Worm (Caenorhabditis elegans) whole organism, L2 larva: Measurements from ENCODE around the gene his-41.

Experiments
- C34F6.9 ChIP-seq: fragments of 150-350 bp; optimal IDR thresholded peaks from 2 replicates; lab custom pipeline; 2014; ENCODE audit warnings: missing biosample characterization, missing genetic modification characterization
- F13H6.1 ChIP-seq: sonication (generic microtip); optimal IDR thresholded peaks from 2 replicates; lab custom pipeline; 2016; ENCODE audit warnings: missing genetic modification characterization, missing compliant biosample characterization
- R02D3.7 ChIP-seq: fragments of 150-350 bp; optimal IDR thresholded peaks from 2 replicates; lab custom pipeline; 2014; ENCODE audit warnings: missing biosample characterization, missing genetic modification characterization
- Y55F3AM.14 ChIP-seq: fragments of 200-800 bp; sonication (Bioruptor generic); optimal IDR thresholded peaks from 2 replicates; lab custom pipeline; 2018; ENCODE audit warnings: mild to moderate bottlenecking, missing genetic modification characterization, missing compliant biosample characterization
- ZK546.5 ChIP-seq: sonication (generic microtip); optimal IDR thresholded peaks from 2 replicates; lab custom pipeline; 2017; ENCODE audit warnings: missing biosample characterization, missing genetic modification characterization
- alr-1 ChIP-seq: fragments of 150-350 bp; optimal IDR thresholded peaks from 2 replicates; lab custom pipeline; 2014; ENCODE audit warnings: missing biosample characterization, missing genetic modification characterization
- aly-2 ChIP-seq: fragments of 150-350 bp; optimal IDR thresholded peaks from 2 replicates; lab custom pipeline; 2014; ENCODE audit warnings: missing biosample characterization, missing genetic modification characterization
- ama-1 ChIP-seq: fragments of 150-350 bp; optimal IDR thresholded peaks from 2 replicates; lab custom pipeline; 2018; ENCODE audit warnings: inconsistent platforms
- blmp-1 ChIP-seq: sonication (generic microtip); optimal IDR thresholded peaks from 2 replicates; lab custom pipeline; 2017; ENCODE audit warnings: missing genetic modification characterization, mild to moderate bottlenecking, missing compliant biosample characterization, antibody characterized with exemption, moderate library complexity; ENCODE audit not compliant: insufficient read depth
- ceh-16 ChIP-seq: fragments of 150-350 bp; optimal IDR thresholded peaks from 2 replicates; lab custom pipeline; 2014; ENCODE audit warnings: missing biosample characterization, missing genetic modification characterization
- ceh-82 ChIP-seq: fragments of 150-350 bp; optimal IDR thresholded peaks from 2 replicates; lab custom pipeline; 2014; ENCODE audit warnings: missing biosample characterization, missing genetic modification characterization
- crh-2 ChIP-seq: sonication (generic microtip); optimal IDR thresholded peaks from 2 replicates; lab custom pipeline; 2017; ENCODE audit warnings: missing biosample characterization, missing genetic modification characterization
- dmd-4 ChIP-seq: sonication (generic microtip); optimal IDR thresholded peaks from 2 replicates; lab custom pipeline; 2017; ENCODE audit warnings: missing biosample characterization, missing genetic modification characterization
- egl-27 ChIP-seq: sonication (generic microtip); optimal IDR thresholded peaks from 3 replicates; lab custom pipeline; 2017; ENCODE audit warnings: missing biosample characterization, missing genetic modification reagents, missing genetic modification characterization
- elt-1 ChIP-seq: fragments of 150-350 bp; optimal IDR thresholded peaks from 2 replicates; lab custom pipeline; 2014; ENCODE audit warnings: missing biosample characterization, missing genetic modification characterization
- elt-3 ChIP-seq: sonication (generic microtip); optimal IDR thresholded peaks from 2 replicates; lab custom pipeline; 2017; ENCODE audit warnings: missing biosample characterization, missing genetic modification characterization
- fos-1 ChIP-seq: fragments of 150-350 bp; optimal IDR thresholded peaks from 2 replicates; lab custom pipeline; 2014; ENCODE audit warnings: missing biosample characterization, missing genetic modification characterization
- gmeb-1 ChIP-seq: fragments of 150-350 bp; optimal IDR thresholded peaks from 2 replicates; lab custom pipeline; 2014; ENCODE audit warnings: missing biosample characterization, missing genetic modification characterization
- lin-11 ChIP-seq: fragments of 150-350 bp; sonication (generic microtip); optimal IDR thresholded peaks from 2 replicates; lab custom pipeline; 2014; ENCODE audit warnings: missing biosample characterization, missing genetic modification characterization, inconsistent platforms, mixed read lengths
- lin-13 ChIP-seq: fragments of 150-350 bp; optimal IDR thresholded peaks from 2 replicates; lab custom pipeline; 2014; ENCODE audit warnings: missing biosample characterization, missing genetic modification reagents, missing genetic modification characterization
- lin-39 ChIP-seq: fragments of 150-350 bp; optimal IDR thresholded peaks from 2 replicates; lab custom pipeline; 2014; ENCODE audit warnings: missing biosample characterization, missing genetic modification reagents, missing genetic modification characterization
- lsy-2 ChIP-seq, 2 experiments: fragments of 150-350 bp in 1 of 2; sonication (generic microtip) in 1 of 2; optimal IDR thresholded peaks; 2 replicates each; lab custom pipeline; 2014 to 2017; ENCODE audit warnings: missing biosample characterization in 2 of 2, missing genetic modification characterization in 2 of 2
- mab-5 ChIP-seq: fragments of 150-350 bp; optimal IDR thresholded peaks from 2 replicates; lab custom pipeline; 2014; ENCODE audit warnings: missing biosample characterization, missing genetic modification characterization
- mbf-1 ChIP-seq: sonication (generic microtip); optimal IDR thresholded peaks from 2 replicates; lab custom pipeline; 2017; ENCODE audit warnings: missing biosample characterization, missing genetic modification characterization
- mdl-1 ChIP-seq, 2 experiments: fragments of 150-350 bp in 1 of 2; sonication (generic microtip) in 1 of 2; optimal IDR thresholded peaks; 2 replicates each; lab custom pipeline; 2017; ENCODE audit warnings: missing biosample characterization in 2 of 2, missing genetic modification characterization in 2 of 2
- nhr-10 ChIP-seq: sonication (generic microtip); optimal IDR thresholded peaks from 2 replicates; lab custom pipeline; 2017; ENCODE audit warnings: missing biosample characterization, missing genetic modification characterization
- nhr-11 ChIP-seq: fragments of 150-350 bp; optimal IDR thresholded peaks from 2 replicates; lab custom pipeline; 2014; ENCODE audit warnings: missing biosample characterization, missing genetic modification characterization
- nhr-12 ChIP-seq: fragments of 150-350 bp; optimal IDR thresholded peaks from 2 replicates; lab custom pipeline; 2014; ENCODE audit warnings: missing biosample characterization, missing genetic modification characterization
- nhr-129 ChIP-seq: fragments of 150-350 bp; optimal IDR thresholded peaks from 2 replicates; lab custom pipeline; 2014; ENCODE audit warnings: missing biosample characterization, missing genetic modification characterization
- nhr-21 ChIP-seq: fragments of 150-350 bp; optimal IDR thresholded peaks from 2 replicates; lab custom pipeline; 2014; ENCODE audit warnings: missing biosample characterization, missing genetic modification characterization
- nhr-23 ChIP-seq: fragments of 150-350 bp; optimal IDR thresholded peaks from 2 replicates; lab custom pipeline; 2014; ENCODE audit warnings: missing biosample characterization, missing genetic modification reagents, missing genetic modification characterization
- nhr-237 ChIP-seq: fragments of 150-350 bp; optimal IDR thresholded peaks from 2 replicates; lab custom pipeline; 2014; ENCODE audit warnings: missing biosample characterization, missing genetic modification characterization
- nhr-25 ChIP-seq: fragments of 150-350 bp; sonication (generic microtip); optimal IDR thresholded peaks from 3 replicates; lab custom pipeline; 2014; ENCODE audit warnings: missing biosample characterization, missing genetic modification characterization
- nhr-6 ChIP-seq: fragments of 150-350 bp; optimal IDR thresholded peaks from 2 replicates; lab custom pipeline; 2014; ENCODE audit warnings: missing biosample characterization, missing genetic modification characterization
- nhr-77 ChIP-seq: fragments of 150-350 bp; optimal IDR thresholded peaks from 2 replicates; lab custom pipeline; 2014; ENCODE audit warnings: missing biosample characterization, missing genetic modification characterization
- peb-1 ChIP-seq: fragments of 150-350 bp; optimal IDR thresholded peaks from 2 replicates; lab custom pipeline; 2014; ENCODE audit warnings: missing biosample characterization, missing genetic modification characterization
- sem-4 ChIP-seq: fragments of 150-350 bp; optimal IDR thresholded peaks from 2 replicates; lab custom pipeline; 2014; ENCODE audit warnings: missing biosample characterization, missing genetic modification reagents, missing genetic modification characterization
- skn-1 ChIP-seq: sonication (generic microtip); optimal IDR thresholded peaks from 2 replicates; lab custom pipeline; 2017; ENCODE audit warnings: missing biosample characterization, missing genetic modification characterization
- sma-3 ChIP-seq: sonication (generic microtip); optimal IDR thresholded peaks from 2 replicates; lab custom pipeline; 2016; ENCODE audit warnings: missing genetic modification reagents, missing genetic modification characterization, missing compliant biosample characterization
- sma-9 ChIP-seq, 2 experiments: fragments of 150-350 bp in 1 of 2; sonication (generic microtip) in 1 of 2; optimal IDR thresholded peaks; 2 replicates each; lab custom pipeline; 2014 to 2016; ENCODE audit warnings: missing genetic modification characterization in 2 of 2, mild to moderate bottlenecking in 1 of 2, missing biosample characterization in 1 of 2, missing compliant biosample characterization in 1 of 2, missing genetic modification reagents in 1 of 2, moderate library complexity in 1 of 2
- snpc-4 ChIP-seq: fragments of 150-350 bp; optimal IDR thresholded peaks from 2 replicates; lab custom pipeline; 2014; ENCODE audit warnings: missing biosample characterization, missing genetic modification characterization
- unc-39 ChIP-seq: fragments of 150-350 bp; optimal IDR thresholded peaks from 2 replicates; lab custom pipeline; 2014; ENCODE audit warnings: missing biosample characterization, missing genetic modification characterization
- unc-55 ChIP-seq: fragments of 150-350 bp; sonication (generic microtip); optimal IDR thresholded peaks from 3 replicates; lab custom pipeline; 2014; ENCODE audit warnings: missing biosample characterization, missing genetic modification reagents, missing genetic modification characterization
- unc-62 ChIP-seq: fragments of 150-350 bp; optimal IDR thresholded peaks from 2 replicates; lab custom pipeline; 2014; ENCODE audit warnings: missing biosample characterization, missing genetic modification reagents, missing genetic modification characterization
- zag-1 ChIP-seq: fragments of 150-350 bp; optimal IDR thresholded peaks from 2 replicates; lab custom pipeline; 2014; ENCODE audit warnings: missing biosample characterization, missing genetic modification characterization
- ztf-1 ChIP-seq: fragments of 200-800 bp; sonication (Bioruptor generic); conservative IDR thresholded peaks from 2 replicates; pipeline ENCODE4 v1.3.6; 2022; ENCODE audit warnings: missing genetic modification characterization, missing compliant biosample characterization
- ztf-11 ChIP-seq: sonication (generic microtip); optimal IDR thresholded peaks from 2 replicates; lab custom pipeline; 2017; ENCODE audit warnings: missing biosample characterization, missing genetic modification characterization
- ztf-4 ChIP-seq: fragments of 150-350 bp; optimal IDR thresholded peaks from 2 replicates; lab custom pipeline; 2014; ENCODE audit warnings: missing biosample characterization, missing genetic modification characterization

his-41 gene

ce11 chrV:9545238-9545709, at the start of gene his-41, which contains the start of gene his-35:
TSS of gene his-41 (plus strand) at chrV:9545536.
TSS of gene his-35 (minus strand) at chrV:9545288.
- TF ChIP-seq egl-27 (no peak), lin-39 (tag; lab: Kevin White, UChicago) (no peak), nhr-25 (tag; lab: Kevin White, UChicago) (no peak), ZK546.5 (tag; lab: Kevin White, UChicago) (no peak), ztf-1 (GFP tag; lab: Robert Waterston, UW) (no peak), lin-11 (tag; lab: Kevin White, UChicago) (peak; percentile 35), nhr-11 (tag; lab: Kevin White, UChicago) (no peak), unc-62 (no peak), nhr-21 (tag; lab: Kevin White, UChicago) (peak; percentile 11), ztf-4 (tag; lab: Kevin White, UChicago) (no peak), ztf-11 (no peak), skn-1 (tag; lab: Kevin White, UChicago) (no peak), F13H6.1 (tag; lab: Kevin White, UChicago) (peak; percentile 62), aly-2 (tag; lab: Kevin White, UChicago) (no peak), nhr-6 (tag; lab: Kevin White, UChicago) (no peak), unc-39 (tag; lab: Kevin White, UChicago) (no peak), lsy-2 (tag; optimal IDR thresholded peaks at IDR 0.05; lab: Kevin White, UChicago) (peak; percentile 38 to 51), nhr-237 (tag; lab: Kevin White, UChicago) (no peak), zag-1 (tag; lab: Kevin White, UChicago) (no peak), ceh-16 (no peak), R02D3.7 (tag; lab: Kevin White, UChicago) (no peak), lin-13 (GFP tag; lab: Kevin White, UChicago) (peak; percentile 15), snpc-4 (tag; lab: Kevin White, UChicago) (no peak), dmd-4 (tag; lab: Kevin White, UChicago) (no peak), nhr-12 (no peak), ama-1 (lab: Kevin White, UChicago) (peak; percentile 77), Y55F3AM.14 (GFP tag; lab: Kevin White, UChicago) (no peak), mab-5 (tag; lab: Kevin White, UChicago) (no peak), alr-1 (tag; lab: Kevin White, UChicago) (no peak), elt-3 (tag; lab: Kevin White, UChicago) (no peak), nhr-77 (tag; lab: Kevin White, UChicago) (no peak), unc-55 (GFP tag; lab: Kevin White, UChicago) (peak; percentile 15), fos-1 (tag; lab: Kevin White, UChicago) (peak; percentile 48), peb-1 (tag; lab: Kevin White, UChicago) (no peak), elt-1 (tag; lab: Kevin White, UChicago) (no peak), sem-4 (tag; lab: Kevin White, UChicago) (no peak), crh-2 (tag; lab: Kevin White, UChicago) (peak; percentile 51), ceh-82 (tag; lab: Kevin White, UChicago) (no peak), blmp-1 (tag; lab: Kevin White, UChicago) (no peak), sma-9 (GFP tag; optimal IDR thresholded peaks at IDR 0.05; lab: Kevin White, UChicago) (peak; percentile 37), sma-9 (tag; optimal IDR thresholded peaks at IDR 0.05; lab: Kevin White, UChicago) (no peak), mdl-1 (tag; optimal IDR thresholded peaks at IDR 0.05; lab: Kevin White, UChicago) (peak in 1 of 2 experiments; percentile 31), nhr-23 (no peak), mbf-1 (tag; lab: Kevin White, UChicago) (no peak), nhr-129 (tag; lab: Kevin White, UChicago) (no peak), gmeb-1 (peak; percentile 53), sma-3 (peak; percentile 50), nhr-10 (tag; lab: Kevin White, UChicago) (no peak), C34F6.9 (peak; percentile 74)
